Worm (Caenorhabditis elegans): Measurements from ENCODE around the gene orc-5.

orc-5 gene

ce11 chrIV:10784085-10784484, 49.7 kb upstream of the orc-5 start:
- TF ChIP-seq pha-4 (tag; optimal IDR thresholded peaks at IDR 0.05) (no peak), nhr-25 (tag; optimal IDR thresholded peaks at IDR 0.05) (peak; percentile 38), nhr-43 (tag; optimal IDR thresholded peaks at IDR 0.05; ENCODE audit: poor library complexity, severe bottlenecking) (peak; percentile 69), nhr-23 (tag; optimal IDR thresholded peaks at IDR 0.05) (peak; percentile 63), fkh-10 (GFP tag; optimal IDR thresholded peaks at IDR 0.05) (no peak), elt-3 (tag; optimal IDR thresholded peaks at IDR 0.05) (peak in 2 of 3 experiments; percentile 67 to 73)

ce11 chrIV:10782014-10782413, 47.6 kb upstream of the orc-5 start:
- TF ChIP-seq egl-27 (tag; optimal IDR thresholded peaks at IDR 0.05) (peak; percentile 26), ztf-11 (tag; optimal IDR thresholded peaks at IDR 0.05) (no peak), hmg-11 (tag; optimal IDR thresholded peaks at IDR 0.05) (no peak), ceh-28 (tag; optimal IDR thresholded peaks at IDR 0.05) (peak; percentile 18), nhr-23 (tag; optimal IDR thresholded peaks at IDR 0.05) (peak; percentile 91), nhr-25 (tag; optimal IDR thresholded peaks at IDR 0.05) (peak; percentile 72), eor-1 (tag; optimal IDR thresholded peaks at IDR 0.05) (no peak), nhr-11 (tag; optimal IDR thresholded peaks at IDR 0.05) (no peak), nhr-77 (tag; optimal IDR thresholded peaks at IDR 0.05) (no peak), sea-2 (GFP tag; optimal IDR thresholded peaks at IDR 0.05) (no peak), jun-1 (tag; optimal IDR thresholded peaks at IDR 0.05) (no peak), elt-3 (tag; optimal IDR thresholded peaks at IDR 0.05) (peak in 2 of 3 experiments; percentile 43 to 69), skn-1 (tag; optimal IDR thresholded peaks at IDR 0.05) (no peak), fkh-2 (tag; optimal IDR thresholded peaks at IDR 0.05) (no peak), ama-1 (optimal IDR thresholded peaks at IDR 0.05) (no peak), mml-1 (tag; optimal IDR thresholded peaks at IDR 0.05) (peak; percentile 22), nhr-43 (tag; optimal IDR thresholded peaks at IDR 0.05; ENCODE audit: poor library complexity, severe bottlenecking) (peak; percentile 92), nfya-1 (tag; optimal IDR thresholded peaks at IDR 0.05; ENCODE audit: insufficient read depth) (peak; percentile 73), lsy-12 (tag; optimal IDR thresholded peaks at IDR 0.05) (peak; percentile 19), nhr-76 (tag; optimal IDR thresholded peaks at IDR 0.05) (no peak), mdl-1 (tag; optimal IDR thresholded peaks at IDR 0.05) (peak; percentile 58)

ce11 chrIV:10781346-10781745, 47.0 kb upstream of the orc-5 start:
- TF ChIP-seq elt-2 (tag; optimal IDR thresholded peaks at IDR 0.05) (no peak), elt-3 (tag; optimal IDR thresholded peaks at IDR 0.05) (peak in 1 of 3 experiments; percentile 21)

- TF ChIP-seq eor-1 (tag; optimal IDR thresholded peaks at IDR 0.05) (no peak), nhr-12 (tag; optimal IDR thresholded peaks at IDR 0.05) (no peak), nhr-28 (tag; optimal IDR thresholded peaks at IDR 0.05) (no peak), ceh-9 (tag; optimal IDR thresholded peaks at IDR 0.05) (no peak), nhr-77 (tag; optimal IDR thresholded peaks at IDR 0.05) (no peak), ceh-82 (tag; optimal IDR thresholded peaks at IDR 0.05) (no peak), unc-39 (tag; optimal IDR thresholded peaks at IDR 0.05) (no peak), ceh-28 (tag; optimal IDR thresholded peaks at IDR 0.05) (no peak), hmg-11 (tag; optimal IDR thresholded peaks at IDR 0.05) (no peak), pqm-1 (tag; optimal IDR thresholded peaks at IDR 0.05) (no peak), lsy-12 (tag; optimal IDR thresholded peaks at IDR 0.05) (no peak)
Measured at ce11 chrIV:10780583-10780982, 46.2 kb upstream of the orc-5 start, which contains the start of gene swt-3. TSS of gene swt-3 (minus strand) at chrIV:10780683.

ce11 chrIV:10779328-10779727, 44.9 kb upstream of the orc-5 start:
- TF ChIP-seq skn-1 (tag; optimal IDR thresholded peaks at IDR 0.05): no peak
- TF ChIP-seq elt-2 (tag; optimal IDR thresholded peaks at IDR 0.05): no peak
- no peak for TF ChIP-seq lin-15B (tag; optimal IDR thresholded peaks at IDR 0.05)
- TF ChIP-seq egl-5 (tag; optimal IDR thresholded peaks at IDR 0.05): no peak
- no peak for TF ChIP-seq nhr-11 (tag; optimal IDR thresholded peaks at IDR 0.05)
- no peak for TF ChIP-seq ztf-4 (tag; optimal IDR thresholded peaks at IDR 0.05)
- no peak for TF ChIP-seq pha-4 (tag; optimal IDR thresholded peaks at IDR 0.05)
- peak; percentile 16 for TF ChIP-seq nhr-43 (tag; optimal IDR thresholded peaks at IDR 0.05; ENCODE audit: poor library complexity, severe bottlenecking)

- TF ChIP-seq snpc-4 (tag; optimal IDR thresholded peaks at IDR 0.05) (no peak), egl-27 (tag; optimal IDR thresholded peaks at IDR 0.05) (no peak), jun-1 (tag; optimal IDR thresholded peaks at IDR 0.05) (no peak), ceh-28 (tag; optimal IDR thresholded peaks at IDR 0.05) (peak; percentile 25), nfya-1 (tag; optimal IDR thresholded peaks at IDR 0.05; ENCODE audit: insufficient read depth) (no peak), lsy-12 (tag; optimal IDR thresholded peaks at IDR 0.05) (peak; percentile 18), pqm-1 (tag; optimal IDR thresholded peaks at IDR 0.05) (no peak), nhr-237 (tag; optimal IDR thresholded peaks at IDR 0.05) (no peak), elt-3 (tag; optimal IDR thresholded peaks at IDR 0.05) (no peak), ceh-16 (tag; optimal IDR thresholded peaks at IDR 0.05) (no peak), aly-2 (tag; optimal IDR thresholded peaks at IDR 0.05) (no peak), ama-1 (optimal IDR thresholded peaks at IDR 0.05) (peak; percentile 31), unc-39 (tag; optimal IDR thresholded peaks at IDR 0.05) (no peak), zag-1 (tag; optimal IDR thresholded peaks at IDR 0.05) (no peak), nhr-43 (tag; optimal IDR thresholded peaks at IDR 0.05; ENCODE audit: poor library complexity, severe bottlenecking) (peak; percentile 32), nhr-23 (tag; optimal IDR thresholded peaks at IDR 0.05) (peak; percentile 71), unc-62 (GFP tag; optimal IDR thresholded peaks at IDR 0.05) (no peak), hmg-11 (tag; optimal IDR thresholded peaks at IDR 0.05) (no peak), lin-39 (tag; optimal IDR thresholded peaks at IDR 0.05) (no peak), ztf-4 (tag; optimal IDR thresholded peaks at IDR 0.05) (no peak), mdl-1 (tag; optimal IDR thresholded peaks at IDR 0.05) (no peak)
Measured at ce11 chrIV:10778582-10778981, 44.2 kb upstream of the orc-5 start.
